Worm (Caenorhabditis elegans): ENCODE measurements around the gene mrpl-12.

Gene mrpl-12

ce11 chrIII:10755480-10756066, 48.0 kb downstream of the mrpl-12 start, which contains the start of gene hpl-2:
TSS of gene hpl-2 (minus strand) at chrIII:10755530.
- TF ChIP-seq pros-1 (tag; optimal IDR thresholded peaks at IDR 0.05) (no peak), lin-11 (tag; optimal IDR thresholded peaks at IDR 0.05) (no peak), odd-2 (tag; optimal IDR thresholded peaks at IDR 0.05) (no peak), ceh-2 (tag; optimal IDR thresholded peaks at IDR 0.05) (no peak), zip-5 (tag; optimal IDR thresholded peaks at IDR 0.05) (no peak), nhr-232 (tag; optimal IDR thresholded peaks at IDR 0.05) (no peak), sdc-2 (tag; optimal IDR thresholded peaks at IDR 0.05) (no peak), hlh-6 (tag; optimal IDR thresholded peaks at IDR 0.05) (no peak), tbx-2 (tag; optimal IDR thresholded peaks at IDR 0.05) (no peak), ceh-14 (tag; optimal IDR thresholded peaks at IDR 0.05) (no peak), K09A11.1 (tag; optimal IDR thresholded peaks at IDR 0.05; ENCODE audit: insufficient read depth) (no peak), mec-3 (tag; optimal IDR thresholded peaks at IDR 0.05; ENCODE audit: borderline replicate concordance) (no peak), ceh-31 (tag; optimal IDR thresholded peaks at IDR 0.05) (no peak), ceh-24 (tag; optimal IDR thresholded peaks at IDR 0.05) (no peak), pag-3 (tag; optimal IDR thresholded peaks at IDR 0.05; ENCODE audit: borderline replicate concordance) (no peak)

DNA sequence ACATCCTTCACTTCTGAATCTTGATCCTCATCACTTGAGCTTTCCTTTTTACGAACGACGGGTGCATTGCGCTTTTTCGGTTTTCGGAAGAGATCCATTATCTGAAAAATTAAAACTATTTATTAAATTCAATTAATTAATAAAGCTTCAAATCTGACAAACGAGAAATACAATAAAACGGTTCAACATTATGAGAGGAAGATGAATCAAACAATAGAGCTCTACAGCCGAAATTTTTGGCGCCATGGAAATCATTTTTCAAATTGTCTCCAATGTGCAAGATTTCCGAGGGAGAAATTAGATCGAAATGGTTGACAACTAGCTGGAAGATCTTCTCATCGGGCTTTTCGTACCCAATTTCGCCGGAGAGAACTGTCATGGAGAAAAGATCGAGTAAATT, 50.0 kb downstream of the mrpl-12 start, which contains the start of gene rnf-113:
Gene rnf-113, minus strand, starts transcription at position 101 of the 400 bp plus-strand sequence.
- TF ChIP-seq odd-2 (tag; optimal IDR thresholded peaks at IDR 0.05) (no peak), dve-1 (tag; optimal IDR thresholded peaks at IDR 0.05) (no peak), ets-4 (tag; optimal IDR thresholded peaks at IDR 0.05) (no peak), elt-2 (tag; optimal IDR thresholded peaks at IDR 0.05) (no peak), mec-3 (tag; optimal IDR thresholded peaks at IDR 0.05; ENCODE audit: borderline replicate concordance) (no peak), unc-86 (tag; optimal IDR thresholded peaks at IDR 0.05) (no peak), ceh-2 (tag; optimal IDR thresholded peaks at IDR 0.05) (no peak), ceh-18 (tag; optimal IDR thresholded peaks at IDR 0.05) (no peak), C08G9.2 (tag; optimal IDR thresholded peaks at IDR 0.05) (no peak), pha-2 (tag; optimal IDR thresholded peaks at IDR 0.05) (no peak), tbx-2 (tag; optimal IDR thresholded peaks at IDR 0.05) (no peak)
